Fruit fly (Drosophila melanogaster): Measurements from ENCODE around the gene aspr.

Gene aspr

dm6 chrX:20165773-20166412 lies 18.0 kb downstream of the aspr start, which contains the start of gene Phf7 (continued):
- no peak for TF ChIP-seq Meics (GFP tag; optimal IDR thresholded peaks at IDR 0.05)
- TF ChIP-seq lilli (GFP tag; optimal IDR thresholded peaks at IDR 0.05): no peak
- no peak for TF ChIP-seq zfh1 (GFP tag; IDR thresholded peaks at IDR 0.05)
- no peak for TF ChIP-seq TFAM (GFP tag; optimal IDR thresholded peaks at IDR 0.05)
- TF ChIP-seq NC2α (GFP tag; optimal IDR thresholded peaks at IDR 0.05): no peak
- TF ChIP-seq pzg (GFP tag; optimal IDR thresholded peaks at IDR 0.05): peak; percentile 85
- no peak for TF ChIP-seq CG4820 (GFP tag; optimal IDR thresholded peaks at IDR 0.05)
- no peak for TF ChIP-seq jing (GFP tag; optimal IDR thresholded peaks at IDR 0.05)
- TF ChIP-seq CoRest (tag; optimal IDR thresholded peaks at IDR 0.05): peak; percentile 23
- TF ChIP-seq HLH4C (GFP tag; IDR thresholded peaks at IDR 0.05; ENCODE audit: partially characterized antibody): peak; percentile 65
- TF ChIP-seq dpn (GFP tag; optimal IDR thresholded peaks at IDR 0.05): no peak
- peak; percentile 78 for TF ChIP-seq ssp (GFP tag; IDR thresholded peaks at IDR 0.05)
- TF ChIP-seq CG15073 (GFP tag; optimal IDR thresholded peaks at IDR 0.05): no peak
- TF ChIP-seq CG12769 (tag; optimal IDR thresholded peaks at IDR 0.05): no peak
- no peak for TF ChIP-seq sima (GFP tag; optimal IDR thresholded peaks at IDR 0.05)
- peak; percentile 13 for TF ChIP-seq pho (GFP tag; optimal IDR thresholded peaks at IDR 0.05)
- TF ChIP-seq CG16813 (GFP tag; IDR thresholded peaks at IDR 0.05; ENCODE audit: partially characterized antibody): peak; percentile 83
- peak; percentile 62 for TF ChIP-seq CG2116 (GFP tag; optimal IDR thresholded peaks at IDR 0.05)
- TF ChIP-seq Spps (tag; optimal IDR thresholded peaks at IDR 0.05): no peak
- TF ChIP-seq Nf-YC (tag; optimal IDR thresholded peaks at IDR 0.05): no peak
- TF ChIP-seq Doc3 (GFP tag; IDR thresholded peaks at IDR 0.05; ENCODE audit: partially characterized antibody): peak; percentile 56
- TF ChIP-seq CG31224 (GFP tag; IDR thresholded peaks at IDR 0.05): no peak
- no peak for TF ChIP-seq Hr39 (optimal IDR thresholded peaks at IDR 0.05)
- TF ChIP-seq CG17186 (GFP tag; optimal IDR thresholded peaks at IDR 0.05): peak; percentile 48
- peak; percentile 74 for TF ChIP-seq stwl (tag; optimal IDR thresholded peaks at IDR 0.05)
- TF ChIP-seq tx (GFP tag; optimal IDR thresholded peaks at IDR 0.05): no peak
- no peak for TF ChIP-seq onecut (GFP tag; IDR thresholded peaks at IDR 0.05)
- peak; percentile 98 for TF ChIP-seq CG30020 (tag; optimal IDR thresholded peaks at IDR 0.05)
- peak; percentile 65 for TF ChIP-seq Sin3A (optimal IDR thresholded peaks at IDR 0.05)
- peak; percentile 68 for TF ChIP-seq Med (GFP tag)
- TF ChIP-seq trem (tag; optimal IDR thresholded peaks at IDR 0.05): peak; percentile 20
- 0 out of 2 replicates have a peak, but pooled peaks have one; percentile 12 for TF ChIP-seq CG3847 (GFP tag; IDR thresholded peaks at IDR 0.05)
- peak; percentile 49 for TF ChIP-seq CG17802 (tag; optimal IDR thresholded peaks at IDR 0.05)
- TF ChIP-seq Dref (GFP tag; IDR thresholded peaks at IDR 0.05): peak; percentile 85
- TF ChIP-seq Xbp1 (GFP tag; optimal IDR thresholded peaks at IDR 0.05): no peak
- TF ChIP-seq cato (GFP tag; optimal IDR thresholded peaks at IDR 0.05; ENCODE audit: borderline replicate concordance): no peak
- TF ChIP-seq Tbp (GFP tag; optimal IDR thresholded peaks at IDR 0.05): no peak
- no peak for TF ChIP-seq sens-2 (GFP tag; IDR thresholded peaks at IDR 0.05)
- TF ChIP-seq row (GFP tag; IDR thresholded peaks at IDR 0.05): peak; percentile 67
- TF ChIP-seq CG11560 (tag; IDR thresholded peaks at IDR 0.05): no peak
- no peak for TF ChIP-seq Awh (GFP tag; IDR thresholded peaks at IDR 0.05)
- no peak for TF ChIP-seq CG31365 (tag; optimal IDR thresholded peaks at IDR 0.05)
- no peak for TF ChIP-seq CG18476 (GFP tag; optimal IDR thresholded peaks at IDR 0.05)
- peak; percentile 100 for TF ChIP-seq CG1603 (tag; optimal IDR thresholded peaks at IDR 0.05)
- no peak for TF ChIP-seq mam (GFP tag; optimal IDR thresholded peaks at IDR 0.05)
- TF ChIP-seq CG9876 (GFP tag; optimal IDR thresholded peaks at IDR 0.05): no peak
- no peak for TF ChIP-seq tup (GFP tag; optimal IDR thresholded peaks at IDR 0.05)
- TF ChIP-seq pan (optimal IDR thresholded peaks at IDR 0.05): no peak
- TF ChIP-seq pan (GFP tag; optimal IDR thresholded peaks at IDR 0.05 in 1 of 2, IDR thresholded peaks at IDR 0.05 in 1 of 2): no peak
- TF ChIP-seq Ets65A (GFP tag): peak; percentile 91
- no peak for TF ChIP-seq psq (GFP tag; optimal IDR thresholded peaks at IDR 0.05)
- TF ChIP-seq fd96Cb (tag; optimal IDR thresholded peaks at IDR 0.05): no peak

Measured in whole organism, embryonic.